Fruit fly (Drosophila melanogaster) whole organism, wandering third instar larva: ENCODE data around the gene Pex3.
A peak's percentile ranks its signal among the peaks of the same experiment; 100 is the strongest.

ENCODE experiments used
- Abd-B ChIP-seq: fragments of >200 bp; optimal IDR thresholded peaks from 2 replicates; lab custom pipeline; 2017; ENCODE audit warnings: missing biosample characterization, missing genetic modification characterization
- CG32264 ChIP-seq: fragments of 200-800 bp; sonication (Bioruptor generic); optimal IDR thresholded peaks from 2 replicates; lab custom pipeline; 2016; ENCODE audit warnings: missing biosample characterization, missing genetic modification characterization
- CG9705 ChIP-seq: fragments of 200-800 bp; sonication (Bioruptor generic); optimal IDR thresholded peaks from 2 replicates; lab custom pipeline; 2018; ENCODE audit warnings: missing biosample characterization, mild to moderate bottlenecking, missing genetic modification characterization
- CrebA ChIP-seq: fragments of 200-800 bp; sonication (Bioruptor generic); optimal IDR thresholded peaks from 2 replicates; lab custom pipeline; 2016; ENCODE audit warnings: missing biosample characterization, mild to moderate bottlenecking, missing genetic modification characterization, borderline replicate concordance
- Dfd ChIP-seq: fragments of >200 bp; optimal IDR thresholded peaks from 2 replicates; lab custom pipeline; 2017; ENCODE audit warnings: missing biosample characterization, missing genetic modification characterization
- Dif ChIP-seq: fragments of 200-275, 200-300 bp; sonication (Bioruptor generic); optimal IDR thresholded peaks from 2 replicates; lab custom pipeline; 2018; ENCODE audit warnings: missing biosample characterization, missing genetic modification characterization; ENCODE audit not compliant: partially characterized antibody
- GATAd ChIP-seq: sonication (Bioruptor generic); optimal IDR thresholded peaks from 2 replicates; lab custom pipeline; 2016; ENCODE audit warnings: missing biosample characterization, missing genetic modification characterization
- HLH106 ChIP-seq: fragments of 200-800 bp; optimal IDR thresholded peaks from 3 replicates; lab custom pipeline; 2019; ENCODE audit warnings: missing biosample characterization, mild to moderate bottlenecking, missing genetic modification characterization, moderate library complexity
- Hnf4 ChIP-seq: fragments of 200-800 bp; sonication (Bioruptor generic); optimal IDR thresholded peaks from 2 replicates; lab custom pipeline; 2016; ENCODE audit warnings: missing biosample characterization, mild to moderate bottlenecking, missing genetic modification characterization
- Hr78 ChIP-seq: fragments of >200 bp; optimal IDR thresholded peaks from 2 replicates; lab custom pipeline; 2017; ENCODE audit warnings: missing biosample characterization, missing genetic modification characterization
- Hr83 ChIP-seq: fragments of 200-300 bp; sonication (Bioruptor generic); optimal IDR thresholded peaks from 2 replicates; lab custom pipeline; 2016; ENCODE audit warnings: missing biosample characterization, mild to moderate bottlenecking, missing genetic modification characterization, moderate library complexity; ENCODE audit not compliant: poor library complexity, severe bottlenecking
- Jra ChIP-seq: sonication (Bioruptor generic); optimal IDR thresholded peaks from 2 replicates; lab custom pipeline; 2016; ENCODE audit warnings: missing biosample characterization, missing genetic modification characterization
- Mio ChIP-seq: sonication (Bioruptor generic); optimal IDR thresholded peaks from 2 replicates; lab custom pipeline; 2016; ENCODE audit warnings: missing biosample characterization, missing genetic modification characterization
- Myc ChIP-seq: fragments of >200 bp; optimal IDR thresholded peaks from 2 replicates; lab custom pipeline; 2017
- N ChIP-seq: fragments of >200 bp; optimal IDR thresholded peaks from 2 replicates; lab custom pipeline; 2018; ENCODE audit warnings: missing biosample characterization, missing external identifiers, missing genetic modification characterization
- OdsH ChIP-seq: fragments of 200-800 bp; sonication (Bioruptor generic); optimal IDR thresholded peaks from 2 replicates; lab custom pipeline; 2016; ENCODE audit warnings: missing biosample characterization, mild to moderate bottlenecking, missing genetic modification characterization
- Rel ChIP-seq, 2 experiments: fragments of 200-800 bp; sonication (Bioruptor generic) in 1 of 2; optimal IDR thresholded peaks; 2 replicates in 1 of 2; 3 replicates in 1 of 2; lab custom pipeline; 2016 to 2019; ENCODE audit warnings: mild to moderate bottlenecking in 2 of 2, missing biosample characterization in 2 of 2, missing genetic modification characterization in 2 of 2, moderate library complexity in 1 of 2
- Sp1 ChIP-seq: fragments of 200-800 bp; sonication (Bioruptor generic); optimal IDR thresholded peaks from 3 replicates; lab custom pipeline; 2019; ENCODE audit warnings: missing biosample characterization, mild to moderate bottlenecking, missing genetic modification characterization, moderate library complexity
- Vsx2 ChIP-seq: fragments of 200-300, 225-300 bp; sonication (Bioruptor generic); optimal IDR thresholded peaks from 2 replicates; lab custom pipeline; 2018; ENCODE audit warnings: missing biosample characterization, missing genetic modification characterization; ENCODE audit not compliant: partially characterized antibody
- br ChIP-seq: fragments of 200-800 bp; sonication (Bioruptor generic); optimal IDR thresholded peaks from 2 replicates; lab custom pipeline; 2016; ENCODE audit warnings: missing biosample characterization, missing genetic modification characterization
- brk ChIP-seq: fragments of 200-800 bp; sonication (Bioruptor generic); optimal IDR thresholded peaks from 2 replicates; lab custom pipeline; 2016; ENCODE audit warnings: missing biosample characterization, mild to moderate bottlenecking, missing genetic modification characterization
- dl ChIP-seq, 2 experiments: fragments of 175-275, 200-275 bp in 1 of 2; fragments of 200-275 bp in 1 of 2; sonication (Bioruptor generic); optimal IDR thresholded peaks; lab custom pipeline; 2018; ENCODE audit warnings: mild to moderate bottlenecking in 2 of 2, missing biosample characterization in 2 of 2, missing genetic modification characterization in 2 of 2, moderate library complexity in 2 of 2; ENCODE audit not compliant: partially characterized antibody in 2 of 2, insufficient read depth in 1 of 2
- dmrt93B ChIP-seq: fragments of 200-800 bp; sonication (Bioruptor generic); optimal IDR thresholded peaks from 2 replicates; lab custom pipeline; 2018; ENCODE audit warnings: missing biosample characterization, mild to moderate bottlenecking, missing genetic modification characterization
- dsf ChIP-seq: sonication (Bioruptor generic); optimal IDR thresholded peaks from 2 replicates; lab custom pipeline; 2016; ENCODE audit warnings: missing biosample characterization, missing genetic modification characterization, borderline replicate concordance
- ey ChIP-seq: fragments of 200-800 bp; sonication (Bioruptor generic); optimal IDR thresholded peaks from 2 replicates; lab custom pipeline; 2016; ENCODE audit warnings: missing biosample characterization, missing genetic modification characterization
- foxo ChIP-seq, 2 experiments: fragments of 200-800 bp; sonication (Bioruptor generic); optimal IDR thresholded peaks; 2 replicates in 1 of 2; 3 replicates in 1 of 2; lab custom pipeline; 2016 to 2017; ENCODE audit warnings: missing biosample characterization in 2 of 2, missing genetic modification characterization in 2 of 2
- fru ChIP-seq: fragments of 200-800 bp; sonication (Bioruptor generic); optimal IDR thresholded peaks from 3 replicates; lab custom pipeline; 2016; ENCODE audit warnings: missing biosample characterization, mild to moderate bottlenecking, missing genetic modification characterization
- h ChIP-seq: fragments of 200-800 bp; sonication (Bioruptor generic); optimal IDR thresholded peaks from 3 replicates; lab custom pipeline; 2016; ENCODE audit warnings: missing biosample characterization, mild to moderate bottlenecking, missing genetic modification characterization
- jim ChIP-seq: fragments of 175-275, 200-325 bp; sonication (Bioruptor generic); optimal IDR thresholded peaks from 2 replicates; lab custom pipeline; 2016; ENCODE audit warnings: missing biosample characterization, mild to moderate bottlenecking, missing genetic modification characterization
- lola ChIP-seq: fragments of >200 bp; optimal IDR thresholded peaks from 2 replicates; lab custom pipeline; 2017; ENCODE audit warnings: missing biosample characterization, missing genetic modification characterization
- pan ChIP-seq: fragments of >200 bp; optimal IDR thresholded peaks from 2 replicates; lab custom pipeline; 2017
- psq ChIP-seq: fragments of 200-800 bp; sonication (Bioruptor generic); optimal IDR thresholded peaks from 3 replicates; lab custom pipeline; 2017; ENCODE audit warnings: missing biosample characterization, mild to moderate bottlenecking, missing genetic modification characterization, moderate library complexity
- rgr ChIP-seq: fragments of 200-800 bp; sonication (Bioruptor generic); optimal IDR thresholded peaks from 3 replicates; lab custom pipeline; 2016; ENCODE audit warnings: missing biosample characterization, mild to moderate bottlenecking, missing genetic modification characterization
- sage ChIP-seq: fragments of 200-800 bp; sonication (Bioruptor generic); optimal IDR thresholded peaks from 2 replicates; lab custom pipeline; 2016; ENCODE audit warnings: missing biosample characterization, mild to moderate bottlenecking, missing genetic modification characterization
- sv ChIP-seq: fragments of 200-800 bp; sonication (Bioruptor generic); optimal IDR thresholded peaks from 3 replicates; lab custom pipeline; 2016; ENCODE audit warnings: missing biosample characterization, missing genetic modification characterization
- tai ChIP-seq: sonication (Bioruptor generic); optimal IDR thresholded peaks from 2 replicates; lab custom pipeline; 2016; ENCODE audit warnings: missing biosample characterization, missing genetic modification characterization
- usp ChIP-seq: fragments of >200 bp; optimal IDR thresholded peaks from 2 replicates; lab custom pipeline; 2017; ENCODE audit warnings: missing biosample characterization, missing genetic modification characterization
- woc ChIP-seq: sonication (Bioruptor generic); optimal IDR thresholded peaks from 2 replicates; lab custom pipeline; 2016; ENCODE audit warnings: missing biosample characterization, mild to moderate bottlenecking, missing genetic modification characterization

The Pex3 gene

DNA sequence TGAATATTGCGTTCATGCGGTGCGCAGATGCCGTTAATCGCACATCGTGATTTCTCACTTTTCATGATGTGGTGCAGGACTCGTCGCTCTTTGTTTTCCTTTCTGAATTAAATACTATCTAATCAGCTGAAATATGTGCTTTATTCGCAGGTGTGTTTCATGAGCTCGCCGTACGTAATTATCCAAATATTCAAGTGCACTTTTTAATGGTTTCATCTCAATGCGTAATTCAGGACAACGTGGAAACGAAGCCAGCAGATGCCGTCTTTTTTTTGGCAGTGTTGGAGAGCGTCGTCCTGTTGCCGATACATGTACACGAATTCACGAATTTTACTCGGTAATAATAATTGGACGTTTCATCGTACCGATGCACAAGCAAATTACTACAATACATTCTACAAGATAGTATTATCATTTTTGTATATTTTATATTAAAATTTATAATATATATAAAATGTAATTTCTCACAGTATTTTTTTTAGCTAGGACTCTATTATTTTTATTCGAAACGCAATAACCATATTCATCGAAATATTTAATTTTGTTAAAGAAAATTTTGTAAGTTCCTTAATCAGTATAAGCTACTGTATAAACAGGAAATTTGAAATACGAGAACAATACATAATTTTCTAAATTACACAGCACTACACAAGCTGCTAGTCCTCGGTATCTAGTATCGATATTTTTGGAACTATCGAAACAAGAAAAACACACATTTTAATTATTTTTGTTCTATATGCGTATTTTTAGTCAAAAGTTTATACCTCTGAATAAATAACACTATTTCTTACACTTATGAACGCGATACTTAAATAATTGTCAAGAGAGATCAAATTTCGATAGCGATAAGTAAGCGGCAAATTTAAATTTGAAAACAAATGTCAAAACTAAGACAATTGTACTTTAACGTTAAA is 7.2 kb upstream of the Pex3 start, which contains the start of gene CG12316:
TSS of gene CG12316 (minus strand) at position 276 of the 914 bp plus-strand sequence.
- TF ChIP-seq tai (GFP tag; lab: Kevin White, UChicago) (no peak), psq (GFP tag; lab: Kevin White, UChicago) (peak; percentile 90), Hnf4 (peak; percentile 88), sv (peak; percentile 86), CG32264 (GFP tag; lab: Kevin White, UChicago) (peak; percentile 93), GATAd (GFP tag; lab: Kevin White, UChicago) (peak; percentile 72), usp (GFP tag; lab: Kevin White, UChicago) (no peak), Myc (lab: Kevin White, UChicago) (no peak), CrebA (GFP tag; lab: Kevin White, UChicago) (no peak), rgr (GFP tag; lab: Kevin White, UChicago) (peak; percentile 96), woc (GFP tag; lab: Kevin White, UChicago) (peak; percentile 89), foxo (GFP tag; optimal IDR thresholded peaks at IDR 0.05; lab: Kevin White, UChicago) (peak; percentile 72 to 96), fru (peak; percentile 98), Abd-B (no peak), Dif (GFP tag; lab: Kevin White, UChicago) (no peak), h (GFP tag; lab: Kevin White, UChicago) (peak; percentile 97), dmrt93B (peak; percentile 91), Vsx2 (GFP tag; lab: Kevin White, UChicago) (no peak), brk (GFP tag; lab: Kevin White, UChicago) (no peak), Sp1 (peak; percentile 97), Dfd (GFP tag; lab: Kevin White, UChicago) (no peak), HLH106 (tag; lab: Kevin White, UChicago) (peak; percentile 96), N (GFP tag; lab: Kevin White, UChicago) (no peak), ey (peak; percentile 95), Hr83 (GFP tag; lab: Kevin White, UChicago) (peak; percentile 31), Jra (GFP tag; lab: Kevin White, UChicago) (no peak), pan (no peak), jim (GFP tag; lab: Kevin White, UChicago) (no peak), Mio (GFP tag; lab: Kevin White, UChicago) (peak; percentile 66), OdsH (GFP tag; lab: Kevin White, UChicago) (peak; percentile 91), CG9705 (GFP tag; lab: Kevin White, UChicago) (peak; percentile 96), lola (GFP tag; lab: Kevin White, UChicago) (no peak), sage (GFP tag; lab: Kevin White, UChicago) (no peak), dsf (GFP tag; lab: Kevin White, UChicago) (peak; percentile 87), br (GFP tag; lab: Kevin White, UChicago) (peak; percentile 98), Hr78 (GFP tag; lab: Kevin White, UChicago) (no peak), Rel (GFP tag; optimal IDR thresholded peaks at IDR 0.05; lab: Kevin White, UChicago) (peak; percentile 72), Rel (tag; optimal IDR thresholded peaks at IDR 0.05; lab: Kevin White, UChicago) (peak; percentile 86), dl (GFP tag; optimal IDR thresholded peaks at IDR 0.05; lab: Kevin White, UChicago; ENCODE audit: insufficient read depth in 1 of 2, partially characterized antibody in 2 of 2) (no peak)
- TF ChIP-seq, all 38 proteins: peak for 21

DNA sequence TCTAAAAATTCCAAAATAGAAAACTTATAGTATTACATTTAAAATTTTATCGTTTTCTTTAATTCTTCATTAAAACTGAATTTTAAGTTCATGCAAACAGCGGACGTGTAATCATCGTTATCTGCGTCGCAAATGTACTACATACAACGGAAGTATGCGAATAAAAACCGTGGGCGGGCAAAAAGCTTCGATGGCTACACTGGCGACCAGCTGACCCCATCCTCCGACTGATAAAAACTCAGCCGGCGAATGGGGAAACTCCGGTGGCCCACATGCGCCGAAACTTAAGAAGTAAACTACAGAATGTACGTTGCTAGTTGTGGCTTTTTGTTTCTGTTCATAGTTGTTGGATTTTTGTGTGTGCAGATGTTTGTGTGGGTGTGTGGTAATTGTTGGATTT is 6.4 kb upstream of the Pex3 start:
- TF ChIP-seq Rel (GFP tag; optimal IDR thresholded peaks at IDR 0.05; lab: Kevin White, UChicago), result no peak
- TF ChIP-seq Rel (tag; optimal IDR thresholded peaks at IDR 0.05; lab: Kevin White, UChicago), result no peak
- no peak for TF ChIP-seq pan
- no peak for TF ChIP-seq CrebA (GFP tag; lab: Kevin White, UChicago)
- no peak for TF ChIP-seq OdsH (GFP tag; lab: Kevin White, UChicago)
- TF ChIP-seq rgr (GFP tag; lab: Kevin White, UChicago), result no peak
- no peak for TF ChIP-seq Abd-B
- TF ChIP-seq, all 38 proteins: peak for 0
